Fruit fly (Drosophila melanogaster): ENCODE results near the gene Hmgcr.

Hmgcr gene

dm6 chr3R:23732990-23733512 lies at the start of gene Hmgcr, which contains the start of gene Rpn9:
Gene Hmgcr (plus strand): TSS chr3R:23733324.
Gene Rpn9 (minus strand): TSS chr3R:23733462.
- TF ChIP-seq CG17801 (GFP tag; optimal IDR thresholded peaks at IDR 0.05; ENCODE audit: partially characterized antibody): peak; percentile 37

- no peak for TF ChIP-seq CG17801 (GFP tag; optimal IDR thresholded peaks at IDR 0.05; ENCODE audit: partially characterized antibody)
Observed at dm6 chr3R:23683757-23684156, 49.4 kb upstream of the Hmgcr start, which contains the start of gene CG18754. Gene CG18754 (plus strand): TSS chr3R:23684057.

dm6 chr3R:23685955-23686354 lies 47.2 kb upstream of the Hmgcr start, which contains the start of gene SPE:
Gene SPE (plus strand): TSS chr3R:23686255.
- no peak for TF ChIP-seq CG17801 (GFP tag; optimal IDR thresholded peaks at IDR 0.05; ENCODE audit: partially characterized antibody)

dm6 chr3R:23686924-23687323 lies 46.2 kb upstream of the Hmgcr start:
- TF ChIP-seq CG17801 (GFP tag; optimal IDR thresholded peaks at IDR 0.05; ENCODE audit: partially characterized antibody): no peak

- no peak for TF ChIP-seq CG17801 (GFP tag; optimal IDR thresholded peaks at IDR 0.05; ENCODE audit: partially characterized antibody)
Observed at dm6 chr3R:23694579-23695033, 38.5 kb upstream of the Hmgcr start, which contains the start of gene CG10254. Gene CG10254 (minus strand): TSS chr3R:23694983.

- TF ChIP-seq CG17801 (GFP tag; optimal IDR thresholded peaks at IDR 0.05; ENCODE audit: partially characterized antibody): no peak
Observed at dm6 chr3R:23696145-23696544, 37.0 kb upstream of the Hmgcr start, which contains the start of gene CG10252. Gene CG10252 (minus strand): TSS chr3R:23696245.

dm6 chr3R:23698835-23699234 lies 34.3 kb upstream of the Hmgcr start, which contains the start of gene prt:
Gene prt (minus strand): TSS chr3R:23699027.
- TF ChIP-seq CG17801 (GFP tag; optimal IDR thresholded peaks at IDR 0.05; ENCODE audit: partially characterized antibody): no peak

dm6 chr3R:23700304-23700767 lies 32.8 kb upstream of the Hmgcr start, which contains the start of the genes CG31468 and Gba1a:
Gene CG31468 (minus strand): TSS chr3R:23700354.
Gene Gba1a (plus strand): TSS chr3R:23700621.
- no peak for TF ChIP-seq CG17801 (GFP tag; optimal IDR thresholded peaks at IDR 0.05; ENCODE audit: partially characterized antibody)

dm6 chr3R:23702461-23702860 lies 30.7 kb upstream of the Hmgcr start, which contains the start of gene Qsox4:
Gene Qsox4 (plus strand): TSS chr3R:23702761.
- TF ChIP-seq CG17801 (GFP tag; optimal IDR thresholded peaks at IDR 0.05; ENCODE audit: partially characterized antibody): no peak

dm6 chr3R:23704383-23705033 lies 28.6 kb upstream of the Hmgcr start, which contains the start of gene Gba1b:
Gene Gba1b (plus strand): TSS chr3R:23704804.
- TF ChIP-seq CG17801 (GFP tag; optimal IDR thresholded peaks at IDR 0.05; ENCODE audit: partially characterized antibody): no peak

- no peak for TF ChIP-seq CG17801 (GFP tag; optimal IDR thresholded peaks at IDR 0.05; ENCODE audit: partially characterized antibody)
Observed at dm6 chr3R:23709508-23710208, 23.5 kb upstream of the Hmgcr start, which contains the start of gene CG10301. Gene CG10301 (plus strand): TSS chr3R:23710158.

- TF ChIP-seq CG17801 (GFP tag; optimal IDR thresholded peaks at IDR 0.05; ENCODE audit: partially characterized antibody): no peak
Observed at dm6 chr3R:23711195-23711594, 21.9 kb upstream of the Hmgcr start, which contains the start of gene CG10300. Gene CG10300 (plus strand): TSS chr3R:23711527.

- TF ChIP-seq CG17801 (GFP tag; optimal IDR thresholded peaks at IDR 0.05; ENCODE audit: partially characterized antibody): no peak
Observed at dm6 chr3R:23713901-23714300, 19.2 kb upstream of the Hmgcr start.

dm6 chr3R:23714852-23715251 lies 18.3 kb upstream of the Hmgcr start:
- TF ChIP-seq CG17801 (GFP tag; optimal IDR thresholded peaks at IDR 0.05; ENCODE audit: partially characterized antibody): no peak

dm6 chr3R:23718297-23718941 lies 14.7 kb upstream of the Hmgcr start, which contains the start of gene nau:
Gene nau (minus strand): TSS chr3R:23718357.
- TF ChIP-seq CG17801 (GFP tag; optimal IDR thresholded peaks at IDR 0.05; ENCODE audit: partially characterized antibody): no peak
